Fruit fly (Drosophila melanogaster): ENCODE results near the gene rudhira.

rudhira gene

DNA sequence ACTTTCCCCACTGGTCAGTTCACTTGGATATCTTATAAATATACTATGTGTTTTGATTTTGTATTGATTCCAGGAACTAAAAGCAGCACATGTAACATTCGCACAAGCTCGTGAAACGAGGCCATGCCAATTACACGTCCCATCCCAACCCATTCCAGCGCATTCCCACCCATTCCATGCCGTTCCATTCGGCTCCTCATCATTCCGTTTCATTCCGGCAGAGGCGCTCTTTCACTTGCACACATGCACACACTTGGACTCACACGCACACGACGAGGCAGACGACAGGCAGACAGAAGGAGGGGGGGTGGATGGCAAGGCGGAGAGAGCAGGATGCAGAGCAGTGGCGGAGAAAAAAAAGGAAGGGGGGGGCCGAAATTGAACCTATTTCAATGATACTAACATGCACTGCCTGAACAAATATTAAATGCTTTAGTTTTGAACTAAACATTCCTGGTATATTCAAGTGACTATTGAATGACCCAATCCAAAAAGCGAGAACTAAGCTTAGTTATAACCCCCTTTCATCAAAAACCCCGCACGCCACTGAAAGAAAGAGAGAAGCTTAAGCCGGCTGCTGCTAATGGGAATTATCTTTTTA lies 40.6 kb upstream of the rudhira start (continued):
- no peak for TF ChIP-seq CG18011 (GFP tag; optimal IDR thresholded peaks at IDR 0.05)
- no peak for TF ChIP-seq Hr51 (GFP tag; optimal IDR thresholded peaks at IDR 0.05)
- TF ChIP-seq CG32772 (GFP tag; IDR thresholded peaks at IDR 0.05), result peak; percentile 36; the same call in 1 of the 2 replicates
- TF ChIP-seq CG17359 (tag; optimal IDR thresholded peaks at IDR 0.05), result no peak
- no peak for TF ChIP-seq CG2120 (GFP tag; optimal IDR thresholded peaks at IDR 0.05)
- no peak for TF ChIP-seq HLH54F (GFP tag; optimal IDR thresholded peaks at IDR 0.05)
- TF ChIP-seq Ravus (GFP tag; IDR thresholded peaks at IDR 0.05), result no peak
- peak; percentile 28 for TF ChIP-seq E2f2 (GFP tag; IDR thresholded peaks at IDR 0.05)
- no peak for TF ChIP-seq Dref (GFP tag; IDR thresholded peaks at IDR 0.05)
- no peak for TF ChIP-seq ttk (GFP tag; IDR thresholded peaks at IDR 0.05)
- TF ChIP-seq CG33213 (GFP tag; optimal IDR thresholded peaks at IDR 0.05), result no peak
- TF ChIP-seq CG16813 (GFP tag; IDR thresholded peaks at IDR 0.05; ENCODE audit: partially characterized antibody), result no peak
- peak; percentile 44 for TF ChIP-seq org-1 (GFP tag; optimal IDR thresholded peaks at IDR 0.05)
- peak; percentile 15 for TF ChIP-seq Fer3 (tag; optimal IDR thresholded peaks at IDR 0.05)
- peak; percentile 92 for TF ChIP-seq nom (GFP tag; optimal IDR thresholded peaks at IDR 0.05)
- TF ChIP-seq CG3065 (GFP tag; optimal IDR thresholded peaks at IDR 0.05), result no peak
- TF ChIP-seq wor (GFP tag; IDR thresholded peaks at IDR 0.05), result no peak
- no peak for TF ChIP-seq ham (GFP tag; IDR thresholded peaks at IDR 0.05)
- peak; percentile 23 for TF ChIP-seq Meics (GFP tag; optimal IDR thresholded peaks at IDR 0.05)
- TF ChIP-seq CG15269 (tag; optimal IDR thresholded peaks at IDR 0.05), result no peak
- TF ChIP-seq CG17612 (GFP tag; IDR thresholded peaks at IDR 0.05), result 0 out of 2 replicates have a peak, but pooled peaks have one; percentile 17
- no peak for TF ChIP-seq CG3163 (GFP tag; optimal IDR thresholded peaks at IDR 0.05)
- TF ChIP-seq gsb (GFP tag; IDR thresholded peaks at IDR 0.05), result no peak
- peak; percentile 38 for TF ChIP-seq Hr3 (GFP tag; optimal IDR thresholded peaks at IDR 0.05)
- 0 out of 2 replicates have a peak, but pooled peaks have one; percentile 15 for TF ChIP-seq H2.0 (GFP tag; IDR thresholded peaks at IDR 0.05)
- TF ChIP-seq Ptx1 (GFP tag; IDR thresholded peaks at IDR 0.05), result peak; percentile 58
- peak; percentile 49 for TF ChIP-seq oc (tag; optimal IDR thresholded peaks at IDR 0.05)
- TF ChIP-seq toy (GFP tag; IDR thresholded peaks at IDR 0.05), result no peak
- no peak for TF ChIP-seq en (GFP tag; optimal IDR thresholded peaks at IDR 0.05)
- peak; percentile 50; the same call in 1 of the 3 replicates for TF ChIP-seq Mrtf (GFP tag; IDR thresholded peaks at IDR 0.05)
- TF ChIP-seq CG31224 (GFP tag; IDR thresholded peaks at IDR 0.05), result no peak
- TF ChIP-seq NC2α (GFP tag; optimal IDR thresholded peaks at IDR 0.05), result peak; percentile 16
- peak; percentile 92 for TF ChIP-seq sens (GFP tag)
- TF ChIP-seq cwo (GFP tag; optimal IDR thresholded peaks at IDR 0.05), result peak; percentile 18
- peak; percentile 49 for TF ChIP-seq CG13775 (GFP tag; optimal IDR thresholded peaks at IDR 0.05)
- no peak for TF ChIP-seq CG13894 (tag; optimal IDR thresholded peaks at IDR 0.05)
- TF ChIP-seq Poxn (GFP tag; IDR thresholded peaks at IDR 0.05), result no peak
- no peak for TF ChIP-seq ems (GFP tag; optimal IDR thresholded peaks at IDR 0.05)
- TF ChIP-seq CG4854 (GFP tag; optimal IDR thresholded peaks at IDR 0.05), result no peak
- TF ChIP-seq CG8765 (GFP tag; IDR thresholded peaks at IDR 0.05), result peak; percentile 60; the same call in 1 of the 2 replicates
- TF ChIP-seq ara (GFP tag; IDR thresholded peaks at IDR 0.05), result peak; percentile 73
- TF ChIP-seq mld (GFP tag; IDR thresholded peaks at IDR 0.05; ENCODE audit: partially characterized antibody), result no peak
- TF ChIP-seq CHES-1-like (GFP tag; optimal IDR thresholded peaks at IDR 0.05), result no peak
- TF ChIP-seq unpg (GFP tag; optimal IDR thresholded peaks at IDR 0.05), result peak; percentile 55
- TF ChIP-seq CG2889 (GFP tag; IDR thresholded peaks at IDR 0.05), result no peak
- no peak for TF ChIP-seq zfh2 (GFP tag; optimal IDR thresholded peaks at IDR 0.05)
- TF ChIP-seq CG4617 (GFP tag; optimal IDR thresholded peaks at IDR 0.05; ENCODE audit: borderline replicate concordance), result no peak
- peak; percentile 38 for TF ChIP-seq CG5245 (GFP tag; optimal IDR thresholded peaks at IDR 0.05)
- 0 out of 2 replicates have a peak, but pooled peaks have one; percentile 11 for TF ChIP-seq Nf-YA (GFP tag; IDR thresholded peaks at IDR 0.05)
- TF ChIP-seq Hr78 (GFP tag; optimal IDR thresholded peaks at IDR 0.05), result no peak
- TF ChIP-seq CG7928 (GFP tag; optimal IDR thresholded peaks at IDR 0.05), result no peak

Data from whole organism, embryonic.